Fruit fly (Drosophila melanogaster) whole organism, embryonic: ENCODE data around the gene CG31800.

Experiments used
- C15 ChIP-seq: fragments of 200-800 bp; sonication (Bioruptor generic); IDR thresholded peaks from 3 replicates; pipeline ENCODE4 v1.3.6; 2022; ENCODE audit warnings: missing biosample characterization, missing genetic modification characterization
- CG1024 ChIP-seq: fragments of 200-800 bp; sonication (Bioruptor generic); IDR thresholded peaks from 2 replicates; pipeline ENCODE4 v1.3.6; 2022; ENCODE audit warnings: missing biosample characterization, missing genetic modification characterization
- CG10462 ChIP-seq: fragments of 200-800 bp; sonication (Bioruptor generic); optimal IDR thresholded peaks from 2 replicates; lab custom pipeline; 2016; ENCODE audit warnings: missing biosample characterization, missing genetic modification characterization
- CG10959 ChIP-seq: fragments of 200-800 bp; sonication (Bioruptor generic); IDR thresholded peaks from 2 replicates; pipeline ENCODE4 v1.3.6; 2022; ENCODE audit warnings: missing biosample characterization, missing genetic modification characterization
- CG11247 ChIP-seq: fragments of 200-800 bp; sonication (Bioruptor generic); IDR thresholded peaks from 2 replicates; pipeline ENCODE4 v1.3.6; 2022; ENCODE audit warnings: missing biosample characterization, missing genetic modification characterization
- CG11398 ChIP-seq: fragments of 200-800 bp; sonication (Bioruptor generic); optimal IDR thresholded peaks from 2 replicates; lab custom pipeline; 2016; ENCODE audit warnings: missing biosample characterization, missing genetic modification characterization
- CG11456 ChIP-seq: fragments of 200-800 bp; sonication (Bioruptor generic); IDR thresholded peaks from 3 replicates; pipeline ENCODE4 v1.3.6; 2022; ENCODE audit warnings: missing biosample characterization, missing genetic modification characterization
- CG11696 ChIP-seq: fragments of 200-800 bp; sonication (Bioruptor generic); IDR thresholded peaks from 2 replicates; pipeline ENCODE4 v1.3.6; 2022; ENCODE audit warnings: missing biosample characterization, missing genetic modification characterization
- CG12155 ChIP-seq: fragments of 200-800 bp; sonication (Bioruptor generic); optimal IDR thresholded peaks from 3 replicates; lab custom pipeline; 2016; ENCODE audit warnings: missing biosample characterization, missing genetic modification characterization
- CG12299 ChIP-seq: fragments of 200-800 bp; sonication (Bioruptor generic); optimal IDR thresholded peaks from 2 replicates; lab custom pipeline; 2018; ENCODE audit warnings: missing biosample characterization, mild to moderate bottlenecking, missing genetic modification characterization
- CG12942 ChIP-seq: fragments of 200-800 bp; sonication (Bioruptor generic); optimal IDR thresholded peaks from 3 replicates; lab custom pipeline; 2016; ENCODE audit warnings: missing biosample characterization, missing genetic modification characterization
- CG17612 ChIP-seq: fragments of 200-800 bp; sonication (Bioruptor generic); IDR thresholded peaks from 2 replicates; pipeline ENCODE4 v1.3.6; 2022; ENCODE audit warnings: missing biosample characterization, missing genetic modification characterization
- CG31224 ChIP-seq: fragments of 200-800 bp; sonication (Bioruptor generic); IDR thresholded peaks from 2 replicates; pipeline ENCODE4 v1.3.6; 2022; ENCODE audit warnings: missing biosample characterization, missing genetic modification characterization
- CG31388 ChIP-seq: fragments of 200-800 bp; sonication (Bioruptor generic); optimal IDR thresholded peaks from 2 replicates; lab custom pipeline; 2016; ENCODE audit warnings: missing biosample characterization, missing genetic modification characterization
- CG4328 ChIP-seq: fragments of 200-800 bp; sonication (Bioruptor generic); optimal IDR thresholded peaks from 3 replicates; lab custom pipeline; 2017; ENCODE audit warnings: missing biosample characterization, missing genetic modification reagents, missing genetic modification characterization
- CG6854 ChIP-seq: fragments of 200-800 bp; sonication (Bioruptor generic); optimal IDR thresholded peaks from 3 replicates; lab custom pipeline; 2017; ENCODE audit warnings: missing biosample characterization, mild to moderate bottlenecking, missing genetic modification characterization
- CG7271 ChIP-seq: fragments of 200-800 bp; sonication (Bioruptor generic); optimal IDR thresholded peaks from 2 replicates; lab custom pipeline; 2018; ENCODE audit warnings: missing biosample characterization, mild to moderate bottlenecking, missing genetic modification characterization, moderate library complexity
- CG8765 ChIP-seq: fragments of 200-800 bp; sonication (Bioruptor generic); IDR thresholded peaks from 2 replicates; pipeline ENCODE4 v1.3.6; 2022; ENCODE audit warnings: missing biosample characterization, missing genetic modification characterization
- Camta ChIP-seq: fragments of 200-800 bp; sonication (Bioruptor generic); optimal IDR thresholded peaks from 2 replicates; lab custom pipeline; 2016; ENCODE audit warnings: missing biosample characterization, missing genetic modification characterization
- CoRest ChIP-seq: fragments of 200-800 bp; sonication (Bioruptor generic); optimal IDR thresholded peaks from 3 replicates; lab custom pipeline; 2018; ENCODE audit warnings: missing biosample characterization, mild to moderate bottlenecking, missing genetic modification characterization, moderate library complexity
- Dad ChIP-seq: fragments of 200-800 bp; sonication (Bioruptor generic); optimal IDR thresholded peaks from 3 replicates; lab custom pipeline; 2016; ENCODE audit warnings: missing biosample characterization, missing genetic modification characterization
- Dfd ChIP-seq, 2 experiments: fragments of >200 bp; optimal IDR thresholded peaks; 2 replicates each; lab custom pipeline; 2017; ENCODE audit warnings: missing biosample characterization in 2 of 2, missing genetic modification characterization in 2 of 2
- Dip2 ChIP-seq: fragments of 200-800 bp; sonication (Bioruptor generic); IDR thresholded peaks from 2 replicates; pipeline ENCODE4 v1.3.6; 2022; ENCODE audit warnings: missing biosample characterization, missing genetic modification characterization
- ERR ChIP-seq: fragments of 200-800 bp; sonication (Bioruptor generic); optimal IDR thresholded peaks from 2 replicates; lab custom pipeline; 2016; ENCODE audit warnings: missing biosample characterization, missing genetic modification characterization
- MBD-R2 ChIP-seq: fragments of 200-800 bp; sonication (Bioruptor generic); IDR thresholded peaks from 2 replicates; pipeline ENCODE4 v1.3.6; 2022; ENCODE audit warnings: missing biosample characterization, missing genetic modification characterization
- NFAT ChIP-seq: fragments of 200-800 bp; sonication (Bioruptor generic); IDR thresholded peaks from 2 replicates; pipeline ENCODE4 v1.3.6; 2022; ENCODE audit warnings: missing biosample characterization, missing genetic modification characterization
- Oaz ChIP-seq: fragments of 200-800 bp; sonication (Bioruptor generic); IDR thresholded peaks from 2 replicates; pipeline ENCODE4 v1.3.6; 2022; ENCODE audit warnings: missing biosample characterization, missing genetic modification characterization
- Optix ChIP-seq: fragments of 200-800 bp; sonication (Bioruptor generic); IDR thresholded peaks from 3 replicates; pipeline ENCODE4 v1.3.6; 2022; ENCODE audit warnings: missing biosample characterization, missing genetic modification characterization
- Sry-δ ChIP-seq: fragments of 200-800 bp; sonication (Bioruptor generic); optimal IDR thresholded peaks from 2 replicates; lab custom pipeline; 2016; ENCODE audit warnings: missing biosample characterization, missing genetic modification characterization
- Trl ChIP-seq, 3 experiments: fragments of >200 bp in 2 of 3; fragments of 200-800 bp in 1 of 3; sonication (Bioruptor generic) in 1 of 3; optimal IDR thresholded peaks; 2 replicates in 1 of 3; 3 replicates in 2 of 3; lab custom pipeline; 2016 to 2017; ENCODE audit warnings: missing biosample characterization in 1 of 3, missing genetic modification characterization in 1 of 3
- Xrp1 ChIP-seq: fragments of 200-800 bp; sonication (Bioruptor generic); IDR thresholded peaks from 2 replicates; pipeline ENCODE4 v1.3.6; 2022; ENCODE audit warnings: missing biosample characterization, missing genetic modification characterization
- aop ChIP-seq: fragments of 200-800 bp; sonication (Bioruptor generic); IDR thresholded peaks from 2 replicates; pipeline ENCODE4 v1.3.6; 2022; ENCODE audit warnings: missing biosample characterization, missing genetic modification characterization
- bsh ChIP-seq, 2 experiments: fragments of 200-800 bp; sonication (Bioruptor generic); optimal IDR thresholded peaks; 2 replicates each; lab custom pipeline; 2017 to 2018; ENCODE audit warnings: mild to moderate bottlenecking in 2 of 2, missing biosample characterization in 2 of 2, missing genetic modification characterization in 2 of 2, moderate library complexity in 1 of 2
- chif ChIP-seq, 2 experiments: fragments of 200-800 bp; sonication (Bioruptor generic); optimal IDR thresholded peaks; 3 replicates each; lab custom pipeline; 2016; ENCODE audit warnings: missing biosample characterization in 2 of 2, missing genetic modification characterization in 2 of 2
- emc ChIP-seq: fragments of 200-800 bp; sonication (Bioruptor generic); optimal IDR thresholded peaks from 2 replicates; lab custom pipeline; 2016; ENCODE audit warnings: missing biosample characterization, missing genetic modification characterization
- eve ChIP-seq, 2 experiments: fragments of >200 bp; optimal IDR thresholded peaks; 2 replicates each; lab custom pipeline; 2017; ENCODE audit warnings: missing biosample characterization in 2 of 2, missing genetic modification characterization in 2 of 2
- eyg ChIP-seq: fragments of 200-800 bp; sonication (Bioruptor generic); optimal IDR thresholded peaks from 3 replicates; lab custom pipeline; 2016; ENCODE audit warnings: missing biosample characterization, missing genetic modification characterization
- gce ChIP-seq: fragments of 200-800 bp; sonication (Bioruptor generic); IDR thresholded peaks from 3 replicates; pipeline ENCODE4 v1.3.6; 2022; ENCODE audit warnings: missing biosample characterization, missing genetic modification characterization
- knrl ChIP-seq: fragments of 200-800 bp; sonication (Bioruptor generic); IDR thresholded peaks from 3 replicates; pipeline ENCODE4 v1.3.6; 2022; ENCODE audit warnings: missing biosample characterization, missing genetic modification characterization; ENCODE audit not compliant: partially characterized antibody
- oc ChIP-seq: fragments of 200-800 bp; sonication (Bioruptor generic); optimal IDR thresholded peaks from 2 replicates; lab custom pipeline; 2018; ENCODE audit warnings: missing biosample characterization, mild to moderate bottlenecking, missing genetic modification characterization, moderate library complexity
- pb ChIP-seq: fragments of 200-800 bp; sonication (Bioruptor generic); optimal IDR thresholded peaks from 3 replicates; lab custom pipeline; 2016; ENCODE audit warnings: missing biosample characterization, missing genetic modification characterization
- peb ChIP-seq: fragments of 200-800 bp; sonication (Bioruptor generic); IDR thresholded peaks from 2 replicates; pipeline ENCODE4 v1.3.6; 2022; ENCODE audit warnings: missing biosample characterization, missing genetic modification characterization
- pros ChIP-seq: fragments of 200-800 bp; sonication (Bioruptor generic); optimal IDR thresholded peaks from 3 replicates; lab custom pipeline; 2019; ENCODE audit warnings: missing biosample characterization, mild to moderate bottlenecking, missing genetic modification characterization, moderate library complexity
- pum ChIP-seq: fragments of 200-800 bp; sonication (Bioruptor generic); optimal IDR thresholded peaks from 2 replicates; lab custom pipeline; 2016; ENCODE audit warnings: missing biosample characterization, missing genetic modification characterization
- rib ChIP-seq: fragments of 200-800 bp; sonication (Bioruptor generic); IDR thresholded peaks from 2 replicates; pipeline ENCODE4 v1.3.6; 2022; ENCODE audit warnings: missing biosample characterization, missing genetic modification characterization
- sd ChIP-seq: fragments of 200-800 bp; sonication (Bioruptor generic); optimal IDR thresholded peaks from 3 replicates; lab custom pipeline; 2018; ENCODE audit warnings: missing biosample characterization, mild to moderate bottlenecking, missing genetic modification characterization, moderate library complexity
- slbo ChIP-seq: fragments of 200-800 bp; sonication (Bioruptor generic); IDR thresholded peaks from 2 replicates; pipeline ENCODE4 v1.3.6; 2022; ENCODE audit warnings: missing biosample characterization, missing genetic modification characterization
- twi ChIP-seq: fragments of 200-800 bp; optimal IDR thresholded peaks from 2 replicates; lab custom pipeline; 2019; ENCODE audit warnings: missing biosample characterization, mild to moderate bottlenecking, missing genetic modification characterization, moderate library complexity
- usp ChIP-seq: fragments of >200 bp; optimal IDR thresholded peaks from 2 replicates; lab custom pipeline; 2017; ENCODE audit warnings: missing biosample characterization, missing genetic modification characterization
- wek ChIP-seq: fragments of 200-800 bp; sonication (Bioruptor generic); optimal IDR thresholded peaks from 3 replicates; lab custom pipeline; 2018; ENCODE audit warnings: missing biosample characterization, mild to moderate bottlenecking, missing genetic modification characterization, moderate library complexity

CG31800 gene

dm6 chr2L:19021278-19022220, 12.8 kb downstream of the CG31800 start (continued):
- TF ChIP-seq gce = peak; percentile 59; the same call in 1 of the 3 replicates
- TF ChIP-seq pros (GFP tag; lab: Kevin White, UChicago) = no peak
- no peak for TF ChIP-seq Camta (GFP tag; lab: Kevin White, UChicago)
- peak; percentile 80 for TF ChIP-seq twi (tag; lab: Kevin White, UChicago)
- TF ChIP-seq CG4328 (GFP tag; lab: Kevin White, UChicago) = peak; percentile 55
- no peak; the same call in 1 of the 2 replicates for TF ChIP-seq rib (GFP tag; lab: Robert Waterston, UW)
- TF ChIP-seq sd (tag; lab: Kevin White, UChicago) = peak; percentile 53
- peak; percentile 84 for TF ChIP-seq CG12299 (tag; lab: Kevin White, UChicago)
- TF ChIP-seq Sry-δ (GFP tag; lab: Kevin White, UChicago) = no peak
- TF ChIP-seq emc (GFP tag; lab: Kevin White, UChicago) = no peak
- no peak for TF ChIP-seq wek (GFP tag; lab: Kevin White, UChicago)
- no peak for TF ChIP-seq CG11696 (GFP tag; lab: Robert Waterston, UW)
- no peak for TF ChIP-seq Dip2 (GFP tag; lab: Robert Waterston, UW)
- TF ChIP-seq oc (tag; lab: Kevin White, UChicago) = peak; percentile 52
- no peak for TF ChIP-seq Trl (optimal IDR thresholded peaks at IDR 0.05; lab: Kevin White, UChicago)
- TF ChIP-seq Trl (GFP tag; optimal IDR thresholded peaks at IDR 0.05; lab: Kevin White, UChicago) = peak; percentile 6
- peak; percentile 81 to 82 for TF ChIP-seq bsh (GFP tag; optimal IDR thresholded peaks at IDR 0.05; lab: Kevin White, UChicago)
- peak; percentile 35 for TF ChIP-seq pum
- TF ChIP-seq chif (GFP tag; optimal IDR thresholded peaks at IDR 0.05; lab: Kevin White, UChicago) = peak; percentile 1 to 50
- no peak for TF ChIP-seq CG17612 (GFP tag; lab: Robert Waterston, UW)
- no peak for TF ChIP-seq Optix (GFP tag; lab: Robert Waterston, UW)
- TF ChIP-seq ERR (GFP tag; lab: Kevin White, UChicago) = no peak
- no peak for TF ChIP-seq CG31224 (GFP tag; lab: Robert Waterston, UW)
- peak; percentile 79 for TF ChIP-seq Xrp1 (GFP tag; lab: Robert Waterston, UW)
- no peak for TF ChIP-seq Oaz (GFP tag; lab: Robert Waterston, UW)
- TF ChIP-seq Dfd (GFP tag; optimal IDR thresholded peaks at IDR 0.05; lab: Kevin White, UChicago) = no peak
- TF ChIP-seq pb (GFP tag; lab: Kevin White, UChicago) = no peak
- no peak for TF ChIP-seq CG10959 (GFP tag; lab: Robert Waterston, UW)
- 0 out of 2 replicates have a peak, but pooled peaks have one; percentile 24 for TF ChIP-seq MBD-R2 (GFP tag; lab: Robert Waterston, UW)
- peak; percentile 72 for TF ChIP-seq slbo
- TF ChIP-seq CG7271 = no peak
- no peak for TF ChIP-seq eyg (GFP tag; lab: Kevin White, UChicago)
- no peak; the same call in 1 of the 2 replicates for TF ChIP-seq peb
- TF ChIP-seq usp (GFP tag; lab: Kevin White, UChicago) = no peak
- peak; percentile 20 for TF ChIP-seq CG10462 (GFP tag; lab: Kevin White, UChicago)
- TF ChIP-seq CG8765 (GFP tag; lab: Robert Waterston, UW) = no peak
- no peak for TF ChIP-seq C15 (GFP tag; lab: Robert Waterston, UW)
- TF ChIP-seq CG31388 = no peak
- TF ChIP-seq aop (GFP tag; lab: Robert Waterston, UW) = no peak
- no peak for TF ChIP-seq Dad (GFP tag; lab: Kevin White, UChicago)
- TF ChIP-seq CG11398 (GFP tag; lab: Kevin White, UChicago) = no peak
- peak; percentile 65 for TF ChIP-seq CG11456 (GFP tag; lab: Robert Waterston, UW)
- TF ChIP-seq CG12155 (GFP tag; lab: Kevin White, UChicago) = peak; percentile 59
- peak; percentile 56 for TF ChIP-seq CG12942 (GFP tag; lab: Kevin White, UChicago)
- peak; percentile 89 for TF ChIP-seq CoRest
- TF ChIP-seq knrl = no peak
- peak; percentile 66 for TF ChIP-seq CG11247 (GFP tag; lab: Robert Waterston, UW)
- 0 out of 2 replicates have a peak, but pooled peaks have one; percentile 21 for TF ChIP-seq NFAT (GFP tag; lab: Robert Waterston, UW)
- TF ChIP-seq eve (GFP tag; optimal IDR thresholded peaks at IDR 0.05; lab: Kevin White, UChicago) = no peak
- TF ChIP-seq CG6854 (GFP tag; lab: Kevin White, UChicago) = peak; percentile 73
- no peak for TF ChIP-seq CG1024
